Fruit fly (Drosophila melanogaster) whole organism, embryonic: Measurements from ENCODE around the gene Nprl3.
A peak's percentile ranks its signal among the peaks of the same experiment; 100 is the strongest.

Source experiments
- Asciz ChIP-seq: fragments of 200-800 bp; sonication (Bioruptor generic); optimal IDR thresholded peaks from 2 replicates; lab custom pipeline; 2017; ENCODE audit warnings: missing biosample characterization, mild to moderate bottlenecking, missing genetic modification characterization, missing genetic modification reagents
- CG1024 ChIP-seq: fragments of 200-800 bp; sonication (Bioruptor generic); IDR thresholded peaks from 2 replicates; pipeline ENCODE4 v1.3.6; 2022; ENCODE audit warnings: missing biosample characterization, missing genetic modification characterization
- CG10267 ChIP-seq: fragments of 200-800 bp; sonication (Bioruptor generic); optimal IDR thresholded peaks from 2 replicates; lab custom pipeline; 2018; ENCODE audit warnings: missing biosample characterization, mild to moderate bottlenecking, missing genetic modification characterization, moderate library complexity
- CG10979 ChIP-seq: fragments of 200-800 bp; sonication (Bioruptor generic); optimal IDR thresholded peaks from 2 replicates; lab custom pipeline; 2018; ENCODE audit warnings: missing biosample characterization, mild to moderate bottlenecking, missing genetic modification characterization, moderate library complexity
- CG12236 ChIP-seq: fragments of 200-800 bp; sonication (Bioruptor generic); optimal IDR thresholded peaks from 2 replicates; lab custom pipeline; 2016; ENCODE audit warnings: missing biosample characterization, missing genetic modification characterization
- CG12942 ChIP-seq: fragments of 200-800 bp; sonication (Bioruptor generic); optimal IDR thresholded peaks from 3 replicates; lab custom pipeline; 2016; ENCODE audit warnings: missing biosample characterization, missing genetic modification characterization
- CG13296 ChIP-seq: fragments of 200-800 bp; sonication (Bioruptor generic); optimal IDR thresholded peaks from 3 replicates; lab custom pipeline; 2018; ENCODE audit warnings: missing biosample characterization, mild to moderate bottlenecking, missing genetic modification characterization
- CG13775 ChIP-seq: fragments of 200-800 bp; sonication (Bioruptor generic); optimal IDR thresholded peaks from 3 replicates; lab custom pipeline; 2017; ENCODE audit warnings: missing biosample characterization, mild to moderate bottlenecking, missing genetic modification characterization
- CG15073 ChIP-seq: fragments of 200-800 bp; sonication (Bioruptor generic); optimal IDR thresholded peaks from 2 replicates; lab custom pipeline; 2016; ENCODE audit warnings: missing biosample characterization, missing genetic modification characterization
- CG1529 ChIP-seq: fragments of 200-800 bp; sonication (Bioruptor generic); optimal IDR thresholded peaks from 3 replicates; lab custom pipeline; 2018; ENCODE audit warnings: missing biosample characterization, missing genetic modification characterization
- CG17612 ChIP-seq: fragments of 200-800 bp; sonication (Bioruptor generic); IDR thresholded peaks from 2 replicates; pipeline ENCODE4 v1.3.6; 2022; ENCODE audit warnings: missing biosample characterization, missing genetic modification characterization
- CG18011 ChIP-seq: fragments of 200-800 bp; sonication (Bioruptor generic); optimal IDR thresholded peaks from 2 replicates; lab custom pipeline; 2017; ENCODE audit warnings: missing biosample characterization, missing genetic modification characterization, mild to moderate bottlenecking, moderate library complexity, missing genotype
- CG18619 ChIP-seq: fragments of 200-800 bp; sonication (Bioruptor generic); optimal IDR thresholded peaks from 3 replicates; lab custom pipeline; 2017; ENCODE audit warnings: missing biosample characterization, mild to moderate bottlenecking, missing genetic modification characterization
- CG2120 ChIP-seq: fragments of 200-800 bp; sonication (Bioruptor generic); optimal IDR thresholded peaks from 3 replicates; lab custom pipeline; 2016; ENCODE audit warnings: missing biosample characterization, missing genetic modification characterization
- CG34422 ChIP-seq: fragments of 200-800 bp; sonication (Bioruptor generic); IDR thresholded peaks from 3 replicates; pipeline ENCODE4 v1.3.6; 2022; ENCODE audit warnings: missing biosample characterization, missing genetic modification characterization
- CG4360 ChIP-seq: fragments of 200-800 bp; sonication (Bioruptor generic); IDR thresholded peaks from 2 replicates; pipeline ENCODE4 v1.3.6; 2022; ENCODE audit warnings: missing biosample characterization, missing genetic modification characterization
- CG5180 ChIP-seq: fragments of 200-800 bp; sonication (Bioruptor generic); optimal IDR thresholded peaks from 3 replicates; lab custom pipeline; 2017; ENCODE audit warnings: missing biosample characterization, missing genetic modification characterization, mild to moderate bottlenecking, moderate library complexity, missing genetic modification reagents
- CG7556 ChIP-seq: fragments of 200-800 bp; sonication (Bioruptor generic); optimal IDR thresholded peaks from 2 replicates; lab custom pipeline; 2017; ENCODE audit warnings: missing biosample characterization, mild to moderate bottlenecking, missing genetic modification characterization
- CG7928 ChIP-seq: fragments of 200-800 bp; sonication (Bioruptor generic); optimal IDR thresholded peaks from 2 replicates; lab custom pipeline; 2017; ENCODE audit warnings: missing biosample characterization, mild to moderate bottlenecking, missing genetic modification characterization
- CG7987 ChIP-seq: fragments of 200-800 bp; sonication (Bioruptor generic); optimal IDR thresholded peaks from 2 replicates; lab custom pipeline; 2018; ENCODE audit warnings: missing biosample characterization, mild to moderate bottlenecking, missing genetic modification characterization, moderate library complexity
- CkIIα-i1 ChIP-seq: fragments of 200-800 bp; sonication (Bioruptor generic); IDR thresholded peaks from 2 replicates; pipeline ENCODE4 v1.3.6; 2022; ENCODE audit warnings: missing biosample characterization, missing genetic modification characterization
- Dip3 ChIP-seq: fragments of 200-800 bp; sonication (Bioruptor generic); optimal IDR thresholded peaks from 3 replicates; lab custom pipeline; 2016; ENCODE audit warnings: missing biosample characterization, missing genetic modification characterization
- Dref ChIP-seq: fragments of 200-800 bp; sonication (Bioruptor generic); IDR thresholded peaks from 2 replicates; pipeline ENCODE4 v1.3.6; 2022; ENCODE audit warnings: missing biosample characterization, missing genetic modification characterization
- Gsc ChIP-seq: fragments of 200-800 bp; sonication (Bioruptor generic); IDR thresholded peaks from 2 replicates; pipeline ENCODE4 v1.3.6; 2022; ENCODE audit warnings: missing biosample characterization, missing genetic modification characterization
- HLH3B ChIP-seq: fragments of 200-800 bp; sonication (Bioruptor generic); IDR thresholded peaks from 2 replicates; pipeline ENCODE4 v1.3.6; 2022; ENCODE audit warnings: missing biosample characterization, missing genetic modification characterization
- HLH4C ChIP-seq: fragments of 200-800 bp; sonication (Bioruptor generic); IDR thresholded peaks from 3 replicates; pipeline ENCODE4 v1.3.6; 2022; ENCODE audit warnings: missing biosample characterization, missing genetic modification characterization; ENCODE audit not compliant: partially characterized antibody
- HmgD ChIP-seq: fragments of 200-800 bp; sonication (Bioruptor generic); optimal IDR thresholded peaks from 3 replicates; lab custom pipeline; 2016; ENCODE audit warnings: missing biosample characterization, missing genetic modification characterization
- MTF-1 ChIP-seq: fragments of 200-800 bp; sonication (Bioruptor generic); optimal IDR thresholded peaks from 2 replicates; lab custom pipeline; 2018; ENCODE audit warnings: missing biosample characterization, mild to moderate bottlenecking, missing genetic modification characterization, borderline replicate concordance
- Myb ChIP-seq: fragments of 200-800 bp; sonication (Bioruptor generic); optimal IDR thresholded peaks from 2 replicates; lab custom pipeline; 2016; ENCODE audit warnings: missing biosample characterization, missing genetic modification characterization
- NFAT ChIP-seq: fragments of 200-800 bp; sonication (Bioruptor generic); IDR thresholded peaks from 2 replicates; pipeline ENCODE4 v1.3.6; 2022; ENCODE audit warnings: missing biosample characterization, missing genetic modification characterization
- Opbp ChIP-seq: fragments of 200-800 bp; sonication (Bioruptor generic); IDR thresholded peaks from 3 replicates; pipeline ENCODE4 v1.3.6; 2022; ENCODE audit warnings: missing biosample characterization, missing genetic modification characterization; ENCODE audit not compliant: partially characterized antibody
- Pdp1 ChIP-seq, 2 experiments: fragments of 200-800 bp; sonication (Bioruptor generic); optimal IDR thresholded peaks; 3 replicates each; lab custom pipeline; 2016; ENCODE audit warnings: missing biosample characterization in 2 of 2, missing genetic modification characterization in 2 of 2, mild to moderate bottlenecking in 1 of 2, moderate library complexity in 1 of 2
- Tbp ChIP-seq: fragments of >200 bp; optimal IDR thresholded peaks from 2 replicates; lab custom pipeline; 2018; ENCODE audit warnings: missing biosample characterization, missing genetic modification characterization
- Xrp1 ChIP-seq: fragments of 200-800 bp; sonication (Bioruptor generic); IDR thresholded peaks from 2 replicates; pipeline ENCODE4 v1.3.6; 2022; ENCODE audit warnings: missing biosample characterization, missing genetic modification characterization
- ato ChIP-seq: fragments of 200-800 bp; sonication (Bioruptor generic); IDR thresholded peaks from 2 replicates; pipeline ENCODE4 v1.3.6; 2022; ENCODE audit warnings: missing biosample characterization, missing genetic modification characterization; ENCODE audit not compliant: partially characterized antibody
- bab2 ChIP-seq: fragments of 200-800 bp; sonication (Bioruptor generic); optimal IDR thresholded peaks from 2 replicates; lab custom pipeline; 2016; ENCODE audit warnings: missing biosample characterization, missing genetic modification characterization
- ems ChIP-seq: fragments of 200-800 bp; sonication (Bioruptor generic); optimal IDR thresholded peaks from 3 replicates; lab custom pipeline; 2016; ENCODE audit warnings: missing biosample characterization, missing genetic modification characterization
- fd96Cb ChIP-seq: fragments of 200-800 bp; sonication (Bioruptor generic); optimal IDR thresholded peaks from 2 replicates; lab custom pipeline; 2018; ENCODE audit warnings: missing biosample characterization, mild to moderate bottlenecking, missing genetic modification characterization, moderate library complexity
- fu2 ChIP-seq: fragments of 200-800 bp; sonication (Bioruptor generic); optimal IDR thresholded peaks from 2 replicates; lab custom pipeline; 2016; ENCODE audit warnings: missing biosample characterization, missing genetic modification characterization
- gro ChIP-seq: fragments of 200-800 bp; sonication (Bioruptor generic); optimal IDR thresholded peaks from 2 replicates; lab custom pipeline; 2016; ENCODE audit warnings: missing biosample characterization, missing genetic modification characterization
- ham ChIP-seq: fragments of 200-800 bp; sonication (Bioruptor generic); IDR thresholded peaks from 2 replicates; pipeline ENCODE4 v1.3.6; 2022; ENCODE audit warnings: missing biosample characterization, missing genetic modification characterization
- ken ChIP-seq: fragments of 200-800 bp; sonication (Bioruptor generic); IDR thresholded peaks from 3 replicates; pipeline ENCODE4 v1.3.6; 2022; ENCODE audit warnings: missing biosample characterization, missing genetic modification characterization
- lilli ChIP-seq: fragments of 200-800 bp; sonication (Bioruptor generic); optimal IDR thresholded peaks from 3 replicates; lab custom pipeline; 2016; ENCODE audit warnings: missing biosample characterization, missing genetic modification characterization
- maf-S ChIP-seq: fragments of 200-800 bp; sonication (Bioruptor generic); optimal IDR thresholded peaks from 2 replicates; lab custom pipeline; 2016; ENCODE audit warnings: missing biosample characterization, missing genetic modification characterization
- otp ChIP-seq: fragments of 200-800 bp; sonication (Bioruptor generic); IDR thresholded peaks from 3 replicates; pipeline ENCODE4, ENCODE4 v1.3.6; 2022; ENCODE audit warnings: missing biosample characterization, missing genetic modification characterization
- pros ChIP-seq: fragments of 200-800 bp; sonication (Bioruptor generic); optimal IDR thresholded peaks from 3 replicates; lab custom pipeline; 2019; ENCODE audit warnings: missing biosample characterization, mild to moderate bottlenecking, missing genetic modification characterization, moderate library complexity
- tup ChIP-seq: fragments of 200-800 bp; sonication (Bioruptor generic); optimal IDR thresholded peaks from 2 replicates; lab custom pipeline; 2016; ENCODE audit warnings: missing biosample characterization, mild to moderate bottlenecking, missing genetic modification characterization, moderate library complexity
- twi ChIP-seq: fragments of 200-800 bp; optimal IDR thresholded peaks from 2 replicates; lab custom pipeline; 2019; ENCODE audit warnings: missing biosample characterization, mild to moderate bottlenecking, missing genetic modification characterization, moderate library complexity
- zfh1 ChIP-seq: fragments of 200-800 bp; sonication (Bioruptor generic); IDR thresholded peaks from 3 replicates; pipeline ENCODE4 v1.3.6; 2022; ENCODE audit warnings: missing biosample characterization, missing genetic modification characterization

Nprl3 gene

DNA sequence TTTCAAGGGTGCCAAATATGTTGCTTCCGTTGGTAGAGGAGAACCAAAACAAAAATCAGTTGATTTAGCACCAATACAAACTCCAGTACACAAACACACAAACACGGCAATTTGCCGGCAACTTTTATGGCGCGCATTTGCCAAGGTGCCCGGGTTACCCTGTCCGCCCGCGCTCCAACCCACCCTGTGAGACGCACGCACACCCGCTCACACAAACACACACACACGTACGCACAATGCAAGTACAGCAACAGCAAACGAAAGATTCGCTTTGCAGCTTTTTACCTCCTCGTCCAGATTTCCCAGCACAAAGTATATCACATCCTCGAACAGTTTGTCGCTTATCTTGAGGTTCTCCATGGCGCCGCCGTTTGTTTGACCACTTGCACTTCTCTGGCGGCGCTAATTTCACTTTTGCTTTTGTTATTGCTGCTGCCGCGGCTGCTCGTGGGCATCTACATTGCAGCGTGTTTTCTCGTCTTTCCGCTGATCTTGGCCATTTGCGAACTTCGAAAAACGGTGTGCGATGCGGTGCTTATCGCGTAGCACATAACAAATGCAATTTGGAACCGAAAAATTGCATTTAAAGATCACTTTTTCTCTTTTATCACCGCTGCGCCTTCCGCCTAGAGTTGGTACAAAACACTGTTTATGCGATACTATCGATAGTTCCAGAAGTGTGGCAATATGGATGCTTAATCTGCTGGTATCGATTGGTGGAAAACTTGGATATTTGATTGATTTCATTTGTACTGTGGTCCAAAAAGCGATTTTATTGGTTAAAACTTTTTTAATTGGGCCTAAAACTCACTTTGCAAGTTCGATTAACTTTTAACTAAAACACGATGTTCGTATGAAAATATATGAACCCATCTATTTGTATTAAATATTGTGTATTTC, 27.1 kb upstream of the Nprl3 start, which contains the start of gene Ptip (continued):
- TF ChIP-seq CG18619 = peak; percentile 30
- TF ChIP-seq Opbp (GFP tag; lab: Robert Waterston, UW) = peak; percentile 98
- peak; percentile 6 for TF ChIP-seq HmgD (GFP tag; lab: Kevin White, UChicago)
- TF ChIP-seq CG1024 (GFP tag; lab: Robert Waterston, UW) = no peak
- no peak for TF ChIP-seq CG12236 (GFP tag; lab: Kevin White, UChicago)
- TF ChIP-seq Tbp (GFP tag; lab: Kevin White, UChicago) = no peak
- TF ChIP-seq CkIIα-i1 (GFP tag; lab: Robert Waterston, UW) = no peak
- TF ChIP-seq HLH4C (GFP tag; lab: Robert Waterston, UW) = peak; percentile 95
- peak; percentile 36; the same call in 1 of the 2 replicates for TF ChIP-seq CG4360 (GFP tag; lab: Robert Waterston, UW)
- TF ChIP-seq ems (GFP tag; lab: Kevin White, UChicago) = no peak
- peak; percentile 94 for TF ChIP-seq Dref (GFP tag; lab: Robert Waterston, UW)
- peak; percentile 17 for TF ChIP-seq CG12942
- no peak for TF ChIP-seq twi
- peak; percentile 44; the same call in 1 of the 2 replicates for TF ChIP-seq Xrp1 (GFP tag; lab: Robert Waterston, UW)
- peak; percentile 7 for TF ChIP-seq fu2 (GFP tag; lab: Kevin White, UChicago)
- TF ChIP-seq CG34422 = peak; percentile 99
- TF ChIP-seq Dip3 (GFP tag; lab: Kevin White, UChicago) = no peak
- TF ChIP-seq otp (GFP tag; lab: Robert Waterston, UW) = peak; percentile 26; the same call in 1 of the 3 replicates
- TF ChIP-seq Myb = peak; percentile 58
- TF ChIP-seq tup (GFP tag; lab: Kevin White, UChicago) = no peak
- no peak for TF ChIP-seq CG13775 (GFP tag; lab: Kevin White, UChicago)
- peak; percentile 42 for TF ChIP-seq CG13296 (GFP tag; lab: Kevin White, UChicago)
- TF ChIP-seq ham (GFP tag; lab: Robert Waterston, UW) = no peak
- TF ChIP-seq ken (GFP tag; lab: Robert Waterston, UW) = peak; percentile 56; the same call in 2 of the 3 replicates
- no peak for TF ChIP-seq CG18011
- peak; percentile 97 for TF ChIP-seq ato (GFP tag; lab: Robert Waterston, UW)
- TF ChIP-seq HLH3B (GFP tag; lab: Robert Waterston, UW) = peak; percentile 39; the same call in 1 of the 2 replicates
- TF ChIP-seq CG17612 (GFP tag; lab: Robert Waterston, UW) = no peak
- TF ChIP-seq zfh1 = 0 out of 3 replicates have a peak, but pooled peaks have one; percentile 34
- peak; percentile 3 for TF ChIP-seq maf-S
- TF ChIP-seq CG10267 (tag; lab: Kevin White, UChicago) = peak; percentile 40
- TF ChIP-seq pros (GFP tag; lab: Kevin White, UChicago) = no peak
- peak; percentile 79 for TF ChIP-seq MTF-1
- no peak for TF ChIP-seq Asciz (GFP tag; lab: Kevin White, UChicago)
- TF ChIP-seq Gsc (GFP tag; lab: Robert Waterston, UW) = no peak
- TF ChIP-seq CG5180 = no peak
- no peak for TF ChIP-seq CG7928 (GFP tag; lab: Kevin White, UChicago)
- no peak for TF ChIP-seq CG15073 (GFP tag; lab: Kevin White, UChicago)
- TF ChIP-seq fd96Cb (tag; lab: Kevin White, UChicago) = no peak
- peak; percentile 66 for TF ChIP-seq NFAT
- peak; percentile 76 for TF ChIP-seq CG7987 (GFP tag; lab: Kevin White, UChicago)
- TF ChIP-seq bab2 = no peak
- no peak for TF ChIP-seq CG10979 (tag; lab: Kevin White, UChicago)
- peak; percentile 39 for TF ChIP-seq CG2120
- peak; percentile 55 for TF ChIP-seq gro (GFP tag; lab: Kevin White, UChicago)
- TF ChIP-seq CG7556 (GFP tag; lab: Kevin White, UChicago) = no peak
- TF ChIP-seq lilli = peak; percentile 1
- peak; percentile 45 for TF ChIP-seq CG1529 (GFP tag; lab: Kevin White, UChicago)
- peak in 1 of 2 experiments; percentile 2 for TF ChIP-seq Pdp1 (GFP tag; optimal IDR thresholded peaks at IDR 0.05; lab: Kevin White, UChicago)
